Fruit fly (Drosophila melanogaster): ENCODE data around the gene Pde1c.

Pde1c gene

DNA sequence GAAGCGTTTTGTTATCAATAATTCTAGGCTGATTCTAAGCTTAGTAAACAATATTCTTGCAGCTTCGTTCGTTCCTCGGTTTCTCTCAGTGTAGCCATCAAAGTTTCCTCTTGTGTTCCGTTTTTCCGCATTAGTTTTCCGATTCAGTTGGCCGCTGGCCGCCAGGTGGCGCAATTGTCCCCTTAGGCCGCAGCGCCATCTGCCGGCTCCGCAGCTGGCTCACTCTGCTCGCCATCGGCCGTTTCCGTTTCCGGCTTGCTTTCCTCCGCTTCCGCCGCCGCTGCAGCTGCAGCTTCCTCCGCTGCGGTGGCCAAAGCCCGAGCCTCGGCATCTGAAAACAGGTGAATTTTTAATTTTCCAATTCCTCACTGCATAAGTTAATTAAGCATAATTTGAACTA lies 112.0 kb downstream of the Pde1c start:
- TF ChIP-seq noc (tag; optimal IDR thresholded peaks at IDR 0.05) = no peak

- no peak for TF ChIP-seq noc (tag; optimal IDR thresholded peaks at IDR 0.05)
Observed at dm6 chr2L:11813665-11814087, 114.7 kb downstream of the Pde1c start, which contains the start of gene CycY. CycY (minus strand) TSS chr2L:11813780.

DNA sequence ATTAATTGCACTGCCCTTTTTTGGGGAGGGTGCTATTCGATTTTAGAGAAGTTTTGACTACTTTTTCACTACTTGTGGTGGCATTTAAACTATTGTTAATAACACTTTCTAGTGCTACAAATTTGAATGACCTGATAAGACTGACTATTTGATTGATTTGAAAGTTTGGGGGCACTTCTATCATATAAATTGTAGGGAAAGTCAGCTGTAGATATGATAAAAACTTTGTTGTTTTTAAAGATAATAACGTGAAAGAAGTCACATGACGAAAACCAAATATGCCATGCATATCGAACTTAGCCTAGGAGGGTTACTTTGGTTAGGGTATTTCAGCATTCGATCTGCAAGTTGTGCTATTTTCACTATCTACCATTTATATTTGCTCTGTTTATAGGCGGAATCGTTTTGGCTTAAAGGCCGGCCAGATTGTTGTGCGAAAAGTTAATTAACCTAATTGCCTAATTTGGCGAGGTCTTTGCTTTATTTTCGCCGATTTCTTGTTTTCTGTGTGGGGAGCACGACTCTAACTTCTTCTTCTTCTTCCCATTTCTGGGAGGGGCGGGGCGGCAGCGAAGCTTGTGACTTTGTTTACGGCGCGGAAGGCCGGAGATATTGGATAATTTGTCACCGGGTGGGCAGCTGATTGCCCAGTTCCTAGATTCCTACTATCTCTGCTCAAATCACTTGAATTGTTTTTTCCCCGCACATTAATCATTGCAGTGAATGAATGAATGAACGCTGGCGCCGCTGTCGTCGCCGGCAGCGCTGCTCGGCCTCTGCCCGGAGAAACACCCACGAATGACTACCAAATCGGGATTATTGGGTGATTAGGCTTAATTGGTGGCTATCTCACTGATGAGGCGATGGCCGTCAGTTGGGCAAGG lies 115.3 kb downstream of the Pde1c start:
- TF ChIP-seq noc (tag; optimal IDR thresholded peaks at IDR 0.05) = peak; percentile 53

- TF ChIP-seq noc (tag; optimal IDR thresholded peaks at IDR 0.05) = no peak
Observed at dm6 chr2L:11809823-11810222, 118.5 kb downstream of the Pde1c start.

- peak; percentile 3 for TF ChIP-seq noc (tag; optimal IDR thresholded peaks at IDR 0.05)
Observed at dm6 chr2L:11808702-11809583, 119.4 kb downstream of the Pde1c start, which contains the start of gene crol. crol (minus strand) TSS chr2L:11809438.

DNA sequence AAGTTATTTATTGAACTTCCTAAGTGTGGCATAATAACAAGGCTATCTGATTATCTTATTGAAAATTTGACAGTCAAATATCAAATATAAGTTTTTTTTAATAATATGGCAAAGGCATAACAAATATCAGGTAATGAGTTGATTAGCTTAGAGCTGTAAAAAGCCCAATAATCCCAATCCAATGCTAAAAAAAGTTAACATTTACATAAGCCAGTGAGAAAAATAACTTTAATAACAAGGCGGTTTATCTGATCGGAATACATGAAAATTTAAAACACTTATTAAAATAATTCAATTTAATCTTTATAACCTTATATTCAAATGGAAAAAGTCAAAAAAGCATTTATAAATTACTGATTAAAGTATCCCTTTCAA lies 120.1 kb downstream of the Pde1c start:
- no peak for TF ChIP-seq noc (tag; optimal IDR thresholded peaks at IDR 0.05)

- peak; percentile 60 for TF ChIP-seq noc (tag; optimal IDR thresholded peaks at IDR 0.05)
Observed at dm6 chr2L:11807697-11808226, 120.6 kb downstream of the Pde1c start.

DNA sequence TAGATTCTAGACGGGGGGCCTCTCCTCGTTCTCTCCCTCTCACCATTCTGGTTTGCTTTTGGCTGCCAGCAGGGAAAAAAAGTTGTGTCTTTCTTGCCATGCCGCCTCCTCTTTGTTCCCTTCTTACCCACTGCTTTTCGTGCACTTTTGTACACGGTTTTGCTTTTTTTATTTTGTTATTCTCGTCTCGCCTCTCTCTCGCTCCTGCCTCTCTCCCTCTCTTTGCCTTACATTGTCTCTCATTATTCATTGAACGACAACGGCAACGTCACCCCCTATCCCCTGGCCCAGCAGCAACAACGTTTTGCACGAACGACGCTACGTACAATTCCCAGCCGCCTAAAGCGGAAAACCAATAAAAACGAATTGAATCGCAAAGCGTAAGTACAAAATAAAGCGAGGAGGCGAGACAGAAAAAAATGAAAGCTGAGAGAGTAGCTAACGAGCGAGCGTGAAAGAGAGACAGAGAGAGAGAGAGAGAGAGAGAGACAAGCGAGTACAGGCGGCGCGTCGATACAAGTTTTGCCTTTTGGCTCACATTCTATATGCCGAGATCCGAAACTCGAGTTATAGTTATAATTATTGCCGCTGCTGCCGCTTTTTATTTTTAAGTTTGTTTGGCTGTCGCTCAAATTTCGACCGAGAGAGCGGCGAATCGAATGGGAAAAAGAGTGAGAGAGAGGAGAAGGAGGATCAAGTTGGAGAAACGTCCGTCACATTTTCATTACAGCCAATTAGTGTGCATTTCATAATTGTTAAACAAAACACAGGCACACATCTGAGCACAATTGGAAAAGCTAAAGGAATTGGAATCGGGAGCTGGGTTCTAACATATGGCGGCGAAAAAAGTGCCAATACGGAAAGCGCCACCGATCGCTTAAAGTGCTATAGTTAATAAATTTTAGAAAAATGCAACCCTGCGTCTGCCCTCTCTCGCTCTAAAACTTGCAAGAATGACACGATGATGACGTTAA lies 121.4 kb downstream of the Pde1c start:
- TF ChIP-seq noc (tag; optimal IDR thresholded peaks at IDR 0.05) = peak; percentile 24

dm6 chr2L:11806022-11806700 lies 122.2 kb downstream of the Pde1c start:
- TF ChIP-seq noc (tag; optimal IDR thresholded peaks at IDR 0.05) = no peak

dm6 chr2L:11804228-11805044 lies 123.9 kb downstream of the Pde1c start:
- TF ChIP-seq noc (tag; optimal IDR thresholded peaks at IDR 0.05) = no peak

DNA sequence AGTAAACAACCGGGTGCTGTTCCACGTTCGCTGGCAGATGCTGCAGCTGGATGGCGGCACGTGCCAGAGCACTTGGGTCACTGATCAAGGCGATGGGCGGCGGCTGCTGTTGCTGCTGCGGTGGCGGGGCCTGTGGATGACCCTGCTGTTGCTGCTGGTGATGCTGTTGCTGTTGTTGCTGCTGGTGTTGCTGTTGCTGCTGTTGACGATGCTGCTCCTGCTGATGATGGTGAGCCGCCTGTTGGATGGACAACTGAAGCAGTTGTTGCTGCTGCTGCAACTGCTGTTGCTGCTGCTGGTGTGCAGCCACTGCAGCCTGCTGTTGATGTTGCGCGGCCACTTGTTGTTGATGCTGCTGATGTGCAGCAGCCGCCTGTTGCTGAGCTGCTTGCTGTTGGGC lies 131.2 kb downstream of the Pde1c start:
- TF ChIP-seq noc (tag; optimal IDR thresholded peaks at IDR 0.05) = no peak

DNA sequence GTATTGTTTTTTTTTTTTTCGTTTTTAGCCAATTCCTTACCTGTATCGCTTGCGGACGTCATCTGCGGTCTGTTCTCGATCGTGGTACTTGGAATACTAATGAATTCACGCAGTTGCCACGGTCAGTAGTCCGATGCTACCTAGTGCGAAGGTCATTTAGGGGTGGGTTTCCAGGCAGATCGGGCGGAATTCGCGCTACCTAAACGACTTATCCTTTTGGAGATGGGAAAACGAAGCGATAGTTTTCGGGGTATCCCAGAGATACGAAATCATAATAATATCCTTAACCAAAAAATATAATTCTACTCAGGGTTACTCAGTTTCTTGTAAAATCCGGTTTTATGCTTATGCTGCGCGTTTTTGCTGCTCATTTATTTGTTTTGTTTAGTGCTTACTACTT lies 134.4 kb downstream of the Pde1c start, which contains the start of gene CG14937:
TSS of gene CG14937 (minus strand) at position 101 of the 400 bp plus-strand sequence.
- TF ChIP-seq noc (tag; optimal IDR thresholded peaks at IDR 0.05) = no peak

dm6 chr2L:11792265-11792664 lies 136.1 kb downstream of the Pde1c start, which contains the start of gene Tsp33B:
Tsp33B (minus strand) TSS chr2L:11792365.
- TF ChIP-seq noc (tag; optimal IDR thresholded peaks at IDR 0.05) = no peak
